Worm (Caenorhabditis elegans): Measurements from ENCODE around the gene srt-37.

- TF ChIP-seq odd-2 (tag; optimal IDR thresholded peaks at IDR 0.05) (no peak), pha-4 (tag; optimal IDR thresholded peaks at IDR 0.05) (no peak), hlh-6 (tag; optimal IDR thresholded peaks at IDR 0.05) (no peak), npax-4 (tag; optimal IDR thresholded peaks at IDR 0.05) (no peak), ztf-16 (tag; optimal IDR thresholded peaks at IDR 0.05) (no peak), ceh-45 (GFP tag; IDR thresholded peaks at IDR 0.05) (no peak), zip-5 (tag; optimal IDR thresholded peaks at IDR 0.05) (no peak), K09A11.1 (tag; optimal IDR thresholded peaks at IDR 0.05; ENCODE audit: insufficient read depth) (no peak)
These were observed 43.8 kb upstream of the srt-37 start, which contains the start of gene nhr-125 for ce11 chrV:4325415-4325814.
